Fruit fly (Drosophila melanogaster) whole organism, adult: ENCODE results near the gene Cerk.

Experiments
- CG11617 ChIP-seq: fragments of 200-800 bp; sonication (Bioruptor generic); optimal IDR thresholded peaks from 2 replicates; lab custom pipeline; 2017; ENCODE audit warnings: mild to moderate bottlenecking, missing biosample characterization, missing genetic modification reagents, missing genetic modification characterization
- CG1620 ChIP-seq: fragments of 200-800 bp; sonication (Bioruptor generic); optimal IDR thresholded peaks from 2 replicates; lab custom pipeline; 2016; ENCODE audit warnings: missing biosample characterization, missing genetic modification characterization
- CG33017 ChIP-seq: fragments of 200-800 bp; sonication (Bioruptor generic); optimal IDR thresholded peaks from 2 replicates; lab custom pipeline; 2018; ENCODE audit warnings: missing biosample characterization, mild to moderate bottlenecking, missing genetic modification characterization, moderate library complexity
- CG7101 ChIP-seq: fragments of 200-800 bp; sonication (Bioruptor generic); optimal IDR thresholded peaks from 2 replicates; lab custom pipeline; 2018; ENCODE audit warnings: missing biosample characterization, mild to moderate bottlenecking, missing genetic modification characterization, moderate library complexity
- Clk ChIP-seq: fragments of 200-800 bp; sonication (Bioruptor generic); optimal IDR thresholded peaks from 2 replicates; lab custom pipeline; 2017; ENCODE audit warnings: missing biosample characterization, missing genetic modification characterization
- Crg-1 ChIP-seq: fragments of 200-800 bp; sonication (Bioruptor generic); optimal IDR thresholded peaks from 2 replicates; lab custom pipeline; 2016; ENCODE audit warnings: missing biosample characterization, missing genetic modification characterization
- Mnt ChIP-seq: fragments of 200-800 bp; sonication (Bioruptor generic); optimal IDR thresholded peaks from 2 replicates; lab custom pipeline; 2016; ENCODE audit warnings: missing biosample characterization, mild to moderate bottlenecking, missing genetic modification characterization
- cic ChIP-seq: fragments of 200-800 bp; sonication (Bioruptor generic); optimal IDR thresholded peaks from 2 replicates; lab custom pipeline; 2017; ENCODE audit warnings: missing biosample characterization, mild to moderate bottlenecking, missing genetic modification characterization, moderate library complexity
- kay ChIP-seq: fragments of 200-800 bp; sonication (Bioruptor generic); peaks from one replicate; lab custom pipeline; 2016; ENCODE audit warnings: missing biosample characterization, missing genetic modification characterization, borderline replicate concordance
- ovo ChIP-seq: fragments of 200-800 bp; sonication (Bioruptor generic); optimal IDR thresholded peaks from 2 replicates; lab custom pipeline; 2016; ENCODE audit warnings: missing biosample characterization, missing genetic modification characterization
- tj ChIP-seq: fragments of 200-800 bp; sonication (Bioruptor generic); optimal IDR thresholded peaks from 3 replicates; lab custom pipeline; 2017; ENCODE audit warnings: missing biosample characterization, mild to moderate bottlenecking, missing genetic modification characterization, moderate library complexity
- toe ChIP-seq: fragments of 200-800 bp; sonication (Bioruptor generic); optimal IDR thresholded peaks from 2 replicates; lab custom pipeline; 2016; ENCODE audit warnings: missing biosample characterization, missing genetic modification characterization

DNA sequence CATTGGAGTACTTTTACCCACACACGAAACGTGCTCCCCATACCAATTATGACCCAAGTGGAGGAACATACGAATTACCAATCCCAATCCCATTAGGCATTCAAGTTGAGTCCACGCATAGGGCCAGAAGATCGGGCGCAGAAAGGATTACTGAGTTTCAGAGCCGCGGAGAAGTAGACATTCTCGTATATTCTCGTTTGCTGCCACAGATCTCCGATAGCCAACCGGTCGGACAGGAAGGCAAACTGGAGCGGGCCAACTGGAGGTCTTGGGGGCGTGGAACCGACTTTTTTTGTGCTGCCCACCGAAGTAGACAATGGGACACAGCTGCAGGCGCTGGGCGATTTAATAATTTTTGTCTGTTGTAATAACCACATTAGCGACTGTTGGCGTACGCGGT is 20.9 kb upstream of the Cerk start:
- TF ChIP-seq cic (GFP tag; lab: Kevin White, UChicago) = no peak
- TF ChIP-seq Clk (GFP tag; lab: Kevin White, UChicago) = no peak
- no peak for TF ChIP-seq Mnt (GFP tag; lab: Kevin White, UChicago)
- TF ChIP-seq Crg-1 (GFP tag; lab: Kevin White, UChicago) = no peak
- no peak for TF ChIP-seq kay (GFP tag; lab: Kevin White, UChicago)
- TF ChIP-seq CG11617 (GFP tag; lab: Kevin White, UChicago) = no peak
- TF ChIP-seq CG33017 (tag; lab: Kevin White, UChicago) = no peak
- no peak for TF ChIP-seq ovo (GFP tag; lab: Kevin White, UChicago)
- no peak for TF ChIP-seq CG1620 (GFP tag; lab: Kevin White, UChicago)
- TF ChIP-seq tj = no peak
- no peak for TF ChIP-seq CG7101 (tag; lab: Kevin White, UChicago)
- TF ChIP-seq toe = no peak
